Worm (Caenorhabditis elegans) whole organism, midembryonic: ENCODE results near the gene M106.8.

ENCODE experiments used
- T22C8.4 ChIP-seq: fragments of 200-800 bp; sonication (Bioruptor generic); IDR thresholded peaks from 2 replicates; pipeline ENCODE4 v1.3.6; 2022; ENCODE audit warnings: missing genetic modification characterization, missing compliant biosample characterization
- cog-1 ChIP-seq: sonication (generic microtip); optimal IDR thresholded peaks from 2 replicates; lab custom pipeline; 2016; ENCODE audit warnings: missing genetic modification characterization, missing compliant biosample characterization
- flt-1 ChIP-seq: fragments of 200-800 bp; sonication (Bioruptor generic); IDR thresholded peaks from 2 replicates; pipeline ENCODE4 v1.3.6; 2022; ENCODE audit warnings: missing genetic modification characterization, missing compliant biosample characterization
- klf-2 ChIP-seq: fragments of 200-800 bp; sonication (Bioruptor generic); conservative IDR thresholded peaks from 2 replicates; pipeline ENCODE4 v1.3.6; 2022; ENCODE audit warnings: missing genetic modification reagents, missing genetic modification characterization, missing compliant biosample characterization
- med-1 ChIP-seq: sonication (generic microtip); optimal IDR thresholded peaks from 2 replicates; lab custom pipeline; 2017; ENCODE audit warnings: missing genetic modification characterization, mild to moderate bottlenecking, missing compliant biosample characterization, antibody characterized with exemption, missing genetic modification reagents; ENCODE audit not compliant: insufficient read depth
- ref-1 ChIP-seq: fragments of 200-800 bp; sonication (Bioruptor generic); conservative IDR thresholded peaks from 2 replicates; pipeline ENCODE4 v1.3.6; 2022; ENCODE audit warnings: missing genetic modification reagents, missing genetic modification characterization, missing compliant biosample characterization
- tab-1 ChIP-seq: fragments of 200-800 bp; sonication (Bioruptor generic); IDR thresholded peaks from 2 replicates; pipeline ENCODE4 v1.3.6; 2022; ENCODE audit warnings: missing genetic modification characterization, missing compliant biosample characterization
- ztf-23 ChIP-seq: fragments of 200-800 bp; sonication (Bioruptor generic); IDR thresholded peaks from 2 replicates; pipeline ENCODE4 v1.3.6; 2022; ENCODE audit warnings: missing genetic modification reagents, missing genetic modification characterization, missing compliant biosample characterization
- ztf-29 ChIP-seq: fragments of 200-800 bp; sonication (Bioruptor generic); IDR thresholded peaks from 2 replicates; pipeline ENCODE4 v1.3.6; 2022; ENCODE audit warnings: missing genetic modification reagents, missing genetic modification characterization, missing compliant biosample characterization

M106.8 gene

DNA sequence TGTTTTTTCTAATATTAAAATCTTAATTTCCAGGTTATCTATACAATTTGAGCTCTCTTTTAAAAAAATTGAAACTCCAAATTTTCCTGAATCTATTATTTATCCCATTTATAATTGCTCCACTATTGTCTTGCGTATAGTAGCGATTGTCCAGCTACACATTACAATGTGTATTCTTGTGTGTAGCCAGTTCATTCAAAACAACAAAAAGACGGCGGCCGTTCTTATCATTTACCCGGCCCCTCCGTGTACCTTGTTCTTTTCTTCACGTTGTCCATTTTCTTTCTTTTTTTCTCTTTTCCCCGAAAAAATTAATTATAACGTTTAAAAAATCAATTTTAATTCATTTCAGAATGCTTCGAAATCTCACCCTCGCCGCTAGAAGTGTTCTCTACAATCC is 22.7 kb downstream of the M106.8 start, which contains the start of gene ech-4:
Gene ech-4 (plus strand): TSS at position 353 of the 400 bp plus-strand sequence.
- TF ChIP-seq tab-1 (GFP tag; lab: Robert Waterston, UW) (no peak), ztf-23 (GFP tag; lab: Robert Waterston, UW) (no peak), med-1 (GFP tag; lab: Kevin White, UChicago) (no peak), flt-1 (GFP tag; lab: Robert Waterston, UW) (no peak), ref-1 (GFP tag; lab: Robert Waterston, UW) (no peak), cog-1 (tag; lab: Kevin White, UChicago) (no peak), klf-2 (GFP tag; lab: Robert Waterston, UW) (no peak)

DNA sequence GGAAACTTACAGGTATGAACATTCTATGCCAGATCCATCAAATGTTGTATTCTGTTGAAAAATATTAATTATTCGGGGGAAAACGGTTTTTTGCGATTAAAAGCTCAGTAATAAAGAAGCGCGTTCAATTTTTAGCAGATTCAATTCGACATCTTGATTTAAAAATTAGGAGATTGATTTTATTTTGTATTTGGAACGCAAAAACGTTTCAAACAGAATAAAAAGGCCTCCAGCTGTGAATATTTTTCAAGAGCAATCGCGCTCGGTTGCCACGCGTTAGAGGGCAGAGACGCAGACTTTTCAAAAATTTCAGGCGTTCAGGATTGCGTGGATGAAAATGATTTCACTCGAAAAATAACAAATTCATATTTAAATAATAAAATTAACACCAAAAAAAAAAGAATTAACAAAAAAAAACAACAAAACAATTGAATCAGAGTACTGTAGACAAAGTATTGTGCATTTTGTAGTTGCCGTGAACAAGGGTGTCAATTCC is 23.5 kb downstream of the M106.8 start, which contains the start of gene R06F6.8:
Gene R06F6.8 (minus strand): TSS at position 51 of the 496 bp plus-strand sequence.
- no peak for TF ChIP-seq med-1 (GFP tag; lab: Kevin White, UChicago)
- no peak for TF ChIP-seq flt-1 (GFP tag; lab: Robert Waterston, UW)
- TF ChIP-seq cog-1 (tag; lab: Kevin White, UChicago), result no peak
- no peak for TF ChIP-seq klf-2 (GFP tag; lab: Robert Waterston, UW)
- no peak for TF ChIP-seq ztf-23 (GFP tag; lab: Robert Waterston, UW)
- TF ChIP-seq ref-1 (GFP tag; lab: Robert Waterston, UW), result no peak
- no peak for TF ChIP-seq T22C8.4 (GFP tag; lab: Robert Waterston, UW)
- TF ChIP-seq tab-1 (GFP tag; lab: Robert Waterston, UW), result no peak
- no peak for TF ChIP-seq ztf-29 (GFP tag; lab: Robert Waterston, UW)

- no peak for TF ChIP-seq cog-1 (tag; lab: Kevin White, UChicago)
- TF ChIP-seq med-1 (GFP tag; lab: Kevin White, UChicago), result no peak
- TF ChIP-seq flt-1 (GFP tag; lab: Robert Waterston, UW), result no peak
- TF ChIP-seq ztf-23 (GFP tag; lab: Robert Waterston, UW), result no peak
- TF ChIP-seq klf-2 (GFP tag; lab: Robert Waterston, UW), result no peak
- TF ChIP-seq tab-1 (GFP tag; lab: Robert Waterston, UW), result no peak
- TF ChIP-seq T22C8.4 (GFP tag; lab: Robert Waterston, UW), result no peak
- no peak for TF ChIP-seq ref-1 (GFP tag; lab: Robert Waterston, UW)
These were observed 32.7 kb downstream of the M106.8 start, which contains the start of gene msrp-7 for ce11 chrII:10810690-10811089. Gene msrp-7 (plus strand): TSS chrII:10810990.

DNA sequence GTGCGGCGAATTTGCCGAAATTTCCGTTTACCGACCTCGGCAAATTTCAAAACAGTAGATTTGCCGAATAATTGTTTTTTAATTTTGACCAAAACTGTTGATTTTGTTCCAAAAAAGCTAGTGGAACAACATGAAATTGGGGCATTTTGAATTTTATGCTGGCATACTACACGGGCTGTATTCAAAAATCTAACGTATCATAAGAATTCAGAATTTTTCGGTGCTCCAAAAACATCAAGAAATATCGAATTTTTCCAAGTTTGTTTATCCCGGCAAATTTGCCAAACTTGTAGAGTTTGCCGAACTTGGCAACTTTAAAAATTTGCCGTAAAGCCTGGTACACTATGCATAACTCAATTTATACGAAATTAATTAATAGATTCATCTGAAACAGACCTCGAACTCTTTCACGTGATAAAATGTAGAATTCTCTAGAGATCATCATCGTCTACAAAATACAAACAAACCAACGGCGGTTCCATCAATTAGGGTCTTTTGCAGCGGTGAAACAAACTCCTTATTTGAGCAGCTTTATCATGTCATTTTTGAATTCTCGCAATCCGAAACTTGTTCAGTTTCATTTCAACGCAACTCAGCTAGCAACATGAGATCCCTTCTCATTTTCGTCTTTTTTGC is 34.6 kb downstream of the M106.8 start, which contains the start of gene R06F6.14:
Gene R06F6.14 (plus strand): TSS at position 586 of the 636 bp plus-strand sequence.
- no peak for TF ChIP-seq ztf-23 (GFP tag; lab: Robert Waterston, UW)
- TF ChIP-seq ztf-29 (GFP tag; lab: Robert Waterston, UW), result no peak

ce11 chrII:10805437-10805836 is 38.0 kb downstream of the M106.8 start, which contains the start of gene ceh-62:
Gene ceh-62 (plus strand): TSS chrII:10805737.
- TF ChIP-seq flt-1 (GFP tag; lab: Robert Waterston, UW), result no peak
- no peak for TF ChIP-seq ztf-23 (GFP tag; lab: Robert Waterston, UW)
- TF ChIP-seq ztf-29 (GFP tag; lab: Robert Waterston, UW), result no peak
- TF ChIP-seq ref-1 (GFP tag; lab: Robert Waterston, UW), result no peak
- no peak for TF ChIP-seq tab-1 (GFP tag; lab: Robert Waterston, UW)
- TF ChIP-seq cog-1 (tag; lab: Kevin White, UChicago), result no peak
- TF ChIP-seq med-1 (GFP tag; lab: Kevin White, UChicago), result no peak
- no peak for TF ChIP-seq klf-2 (GFP tag; lab: Robert Waterston, UW)
- no peak for TF ChIP-seq T22C8.4 (GFP tag; lab: Robert Waterston, UW)

ce11 chrII:10804907-10805306 is 38.5 kb downstream of the M106.8 start:
- TF ChIP-seq klf-2 (GFP tag; lab: Robert Waterston, UW), result no peak
- no peak for TF ChIP-seq med-1 (GFP tag; lab: Kevin White, UChicago)
- no peak for TF ChIP-seq ztf-29 (GFP tag; lab: Robert Waterston, UW)
- no peak for TF ChIP-seq flt-1 (GFP tag; lab: Robert Waterston, UW)

DNA sequence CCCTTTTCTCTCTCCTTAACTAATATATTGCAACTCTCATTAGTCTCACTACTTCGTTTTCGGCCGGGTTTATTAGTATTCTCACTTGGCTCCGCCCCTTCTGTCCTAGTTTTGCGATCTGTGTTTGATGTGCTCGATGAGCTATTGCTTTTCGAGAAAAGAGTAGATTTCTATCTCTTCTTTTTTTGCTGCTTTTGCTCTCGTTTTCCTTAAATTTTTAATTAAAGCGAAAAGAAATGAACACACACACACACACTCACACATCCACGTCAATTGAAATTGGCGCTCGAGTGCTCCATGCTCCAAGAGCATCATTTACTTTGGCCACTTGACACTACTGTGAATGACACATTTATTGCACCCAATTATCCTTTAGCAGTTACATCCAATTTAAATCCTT is 39.0 kb downstream of the M106.8 start:
- no peak for TF ChIP-seq ref-1 (GFP tag; lab: Robert Waterston, UW)
- TF ChIP-seq tab-1 (GFP tag; lab: Robert Waterston, UW), result no peak
- TF ChIP-seq med-1 (GFP tag; lab: Kevin White, UChicago), result no peak
- TF ChIP-seq klf-2 (GFP tag; lab: Robert Waterston, UW), result no peak
- no peak for TF ChIP-seq cog-1 (tag; lab: Kevin White, UChicago)
- TF ChIP-seq ztf-23 (GFP tag; lab: Robert Waterston, UW), result no peak
- TF ChIP-seq T22C8.4 (GFP tag; lab: Robert Waterston, UW), result no peak
- TF ChIP-seq ztf-29 (GFP tag; lab: Robert Waterston, UW), result no peak
- TF ChIP-seq flt-1 (GFP tag; lab: Robert Waterston, UW), result no peak

DNA sequence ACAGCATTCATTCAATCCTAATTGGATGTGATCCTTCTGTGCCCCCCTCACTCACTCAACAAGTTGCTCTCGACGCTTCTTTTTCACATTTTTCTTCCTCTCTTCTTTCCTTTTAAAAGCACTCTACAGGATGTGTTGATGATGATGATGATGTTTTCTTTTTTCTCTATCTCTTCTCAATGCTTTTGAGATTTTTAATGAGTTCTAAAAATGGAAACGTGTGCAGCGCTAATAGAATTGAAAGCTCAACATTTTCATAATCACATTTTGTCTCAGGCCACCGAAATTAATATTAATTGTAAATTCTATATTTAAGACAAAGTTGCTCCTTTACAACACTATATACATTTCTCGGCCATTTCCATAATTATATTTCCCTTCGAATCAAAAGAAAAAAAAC is 43.2 kb downstream of the M106.8 start:
- TF ChIP-seq tab-1 (GFP tag; lab: Robert Waterston, UW), result no peak
- TF ChIP-seq ref-1 (GFP tag; lab: Robert Waterston, UW), result no peak
- no peak for TF ChIP-seq cog-1 (tag; lab: Kevin White, UChicago)
- TF ChIP-seq flt-1 (GFP tag; lab: Robert Waterston, UW), result no peak
- TF ChIP-seq med-1 (GFP tag; lab: Kevin White, UChicago), result no peak
- TF ChIP-seq klf-2 (GFP tag; lab: Robert Waterston, UW), result no peak
- no peak for TF ChIP-seq T22C8.4 (GFP tag; lab: Robert Waterston, UW)
- TF ChIP-seq ztf-23 (GFP tag; lab: Robert Waterston, UW), result no peak
- TF ChIP-seq ztf-29 (GFP tag; lab: Robert Waterston, UW), result no peak

DNA sequence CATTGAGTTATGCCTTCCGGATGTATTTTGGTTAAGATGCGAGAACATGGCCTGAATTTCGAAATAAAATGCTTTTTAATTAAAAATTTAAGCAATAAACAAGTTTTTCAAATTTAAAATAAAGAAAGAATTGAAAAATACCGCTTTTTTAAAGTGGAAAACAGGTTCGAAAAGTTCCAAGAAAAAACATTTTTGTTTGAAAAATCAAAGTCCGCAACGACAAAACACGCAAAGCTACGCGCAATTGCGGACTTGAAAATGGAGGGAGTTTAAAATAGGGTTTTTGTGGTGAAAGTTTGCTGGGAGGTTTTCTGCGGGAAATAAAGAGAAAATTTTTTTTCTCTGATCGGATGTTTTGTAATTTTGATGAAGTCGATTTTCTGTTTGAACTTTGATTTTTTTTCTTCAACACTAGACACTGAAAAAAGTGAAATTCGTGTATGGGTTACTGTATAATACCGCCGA is 45.0 kb downstream of the M106.8 start, which contains the start of gene npp-19:
Gene npp-19 (minus strand): TSS at position 51 of the 465 bp plus-strand sequence.
- TF ChIP-seq ztf-23 (GFP tag; lab: Robert Waterston, UW) (0 out of 2 replicates have a peak, but pooled peaks have one; percentile 47), flt-1 (GFP tag; lab: Robert Waterston, UW) (0 out of 2 replicates have a peak, but pooled peaks have one; percentile 45), med-1 (GFP tag; lab: Kevin White, UChicago) (no peak), tab-1 (GFP tag; lab: Robert Waterston, UW) (no peak), cog-1 (tag; lab: Kevin White, UChicago) (peak; percentile 23), ztf-29 (GFP tag; lab: Robert Waterston, UW) (no peak), klf-2 (GFP tag; lab: Robert Waterston, UW) (no peak)
